Worm (Caenorhabditis elegans) whole organism, early embryonic: ENCODE measurements around the gene srt-16.

Source experiments
- B0310.2 ChIP-seq: sonication (generic microtip); optimal IDR thresholded peaks from 2 replicates; lab custom pipeline; 2016; ENCODE audit warnings: mild to moderate bottlenecking, missing genetic modification characterization, missing compliant biosample characterization
- F13C5.2 ChIP-seq: sonication (generic microtip); optimal IDR thresholded peaks from 2 replicates; lab custom pipeline; 2017; ENCODE audit warnings: mild to moderate bottlenecking, missing genetic modification characterization, inconsistent platforms, missing compliant biosample characterization
- ama-1 ChIP-seq: fragments of 150-350 bp; optimal IDR thresholded peaks from 2 replicates; lab custom pipeline; 2014
- ceh-13 ChIP-seq: fragments of 200-800 bp; sonication (Bioruptor generic); optimal IDR thresholded peaks from 2 replicates; lab custom pipeline; 2018; ENCODE audit warnings: mild to moderate bottlenecking, missing genetic modification characterization, missing compliant biosample characterization
- ets-7 ChIP-seq: sonication (generic microtip); optimal IDR thresholded peaks from 2 replicates; lab custom pipeline; 2016; ENCODE audit warnings: missing genotype, missing genetic modification characterization, missing compliant biosample characterization
- flt-1 ChIP-seq: fragments of 200-800 bp; sonication (Bioruptor generic); IDR thresholded peaks from 2 replicates; pipeline ENCODE4 v1.3.6; 2022; ENCODE audit warnings: missing genetic modification characterization, missing compliant biosample characterization
- hmbx-1 ChIP-seq: sonication (generic microtip); optimal IDR thresholded peaks from 2 replicates; lab custom pipeline; 2016; ENCODE audit warnings: mild to moderate bottlenecking, missing genetic modification characterization, missing compliant biosample characterization
- hmg-4 ChIP-seq: fragments of 200-800 bp; sonication (Bioruptor generic); optimal IDR thresholded peaks from 2 replicates; lab custom pipeline; 2018; ENCODE audit warnings: mild to moderate bottlenecking, missing genetic modification characterization, missing compliant biosample characterization
- hnd-1 ChIP-seq: sonication (generic microtip); optimal IDR thresholded peaks from 2 replicates; lab custom pipeline; 2016; ENCODE audit warnings: missing genetic modification characterization, missing compliant biosample characterization
- pes-1 ChIP-seq: fragments of 200-800 bp; sonication (Bioruptor generic); IDR thresholded peaks from 2 replicates; pipeline ENCODE4 v1.3.6; 2022; ENCODE audit warnings: missing genetic modification reagents, missing genetic modification characterization, missing compliant biosample characterization
- scrt-1 ChIP-seq: fragments of 200-800 bp; sonication (Bioruptor generic); IDR thresholded peaks from 2 replicates; pipeline ENCODE4 v1.3.6; 2022; ENCODE audit warnings: missing genetic modification characterization, missing compliant biosample characterization
- sea-1 ChIP-seq: fragments of 200-800 bp; sonication (Bioruptor generic); conservative IDR thresholded peaks from 2 replicates; pipeline ENCODE4 v1.3.6; 2022; ENCODE audit warnings: missing genetic modification characterization, missing compliant biosample characterization

DNA sequence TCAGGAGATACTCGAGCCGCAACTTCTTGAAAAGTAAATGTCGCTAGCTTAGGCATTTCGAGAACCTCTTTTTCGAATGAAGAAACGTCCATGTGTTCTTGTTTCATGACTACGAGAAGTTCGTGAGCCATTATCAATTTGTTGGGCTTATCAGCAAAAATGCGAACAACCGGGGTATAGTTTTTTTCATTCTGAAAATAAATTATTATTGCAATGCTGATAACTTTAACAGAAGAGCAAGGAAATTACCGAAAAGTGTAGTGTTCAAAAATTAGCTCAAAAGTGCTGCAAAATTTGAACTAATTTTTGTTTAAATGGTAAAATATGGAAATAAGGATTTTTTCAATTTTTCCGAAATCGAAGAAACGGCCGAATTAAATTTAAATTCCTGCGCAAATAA is 47.9 kb upstream of the srt-16 start:
- no peak for TF ChIP-seq B0310.2 (tag; lab: Kevin White, UChicago)
- no peak for TF ChIP-seq ama-1
- no peak for TF ChIP-seq pes-1 (GFP tag; lab: Robert Waterston, UW)
- TF ChIP-seq scrt-1 (GFP tag; lab: Robert Waterston, UW): no peak
- TF ChIP-seq hmg-4 (GFP tag; lab: Kevin White, UChicago): no peak
- TF ChIP-seq sea-1 (GFP tag; lab: Robert Waterston, UW): no peak
- no peak for TF ChIP-seq ceh-13 (GFP tag; lab: Kevin White, UChicago)
- no peak for TF ChIP-seq ets-7 (tag; lab: Kevin White, UChicago)
- no peak for TF ChIP-seq flt-1 (GFP tag; lab: Robert Waterston, UW)
- no peak for TF ChIP-seq hmbx-1
- no peak for TF ChIP-seq F13C5.2 (tag; lab: Kevin White, UChicago)
- TF ChIP-seq hnd-1 (tag; lab: Kevin White, UChicago): no peak
